Worm (Caenorhabditis elegans) whole organism, young adult: Measurements from ENCODE around the gene F25F2.1.

Source experiments
- B0019.2 ChIP-seq: fragments of 200-800 bp; sonication (Bioruptor generic); conservative IDR thresholded peaks from 2 replicates; pipeline ENCODE4 v1.3.6; 2022; ENCODE audit warnings: missing genetic modification reagents, missing genetic modification characterization, missing compliant biosample characterization
- B0035.1 ChIP-seq: sonication (generic microtip); optimal IDR thresholded peaks from 2 replicates; lab custom pipeline; 2016; ENCODE audit warnings: missing genetic modification characterization, mild to moderate bottlenecking, missing compliant biosample characterization, missing genotype, missing genetic modification reagents
- F10E7.11 ChIP-seq: sonication (generic microtip); optimal IDR thresholded peaks from 2 replicates; lab custom pipeline; 2017; ENCODE audit warnings: mild to moderate bottlenecking, missing genetic modification characterization, moderate library complexity, missing compliant biosample characterization
- F23B12.7 ChIP-seq: sonication (generic microtip); optimal IDR thresholded peaks from 2 replicates; lab custom pipeline; 2017; ENCODE audit warnings: missing genetic modification characterization, mild to moderate bottlenecking, missing compliant biosample characterization, antibody characterized with exemption, moderate library complexity; ENCODE audit not compliant: insufficient read depth
- F37B4.10 ChIP-seq: fragments of 200-800 bp; sonication (Bioruptor generic); IDR thresholded peaks from 2 replicates; pipeline ENCODE4 v1.3.6; 2022; ENCODE audit warnings: missing genetic modification characterization, missing compliant biosample characterization
- F39B2.1 ChIP-seq: fragments of 200-800 bp; sonication (Bioruptor generic); IDR thresholded peaks from 2 replicates; pipeline ENCODE4 v1.3.6; 2022; ENCODE audit warnings: missing genetic modification reagents, missing genetic modification characterization, missing compliant biosample characterization
- F49E8.2 ChIP-seq: sonication (generic microtip); optimal IDR thresholded peaks from 3 replicates; lab custom pipeline; 2017; ENCODE audit warnings: missing genetic modification characterization, mild to moderate bottlenecking, missing compliant biosample characterization, antibody characterized with exemption, moderate library complexity; ENCODE audit not compliant: insufficient read depth
- K11D2.4 ChIP-seq: fragments of 200-800 bp; sonication (Bioruptor generic); IDR thresholded peaks from 2 replicates; pipeline ENCODE4 v1.3.6; 2022; ENCODE audit warnings: missing genetic modification reagents, missing genetic modification characterization, missing compliant biosample characterization
- T26A5.8 ChIP-seq: sonication (generic microtip); optimal IDR thresholded peaks from 2 replicates; lab custom pipeline; 2016; ENCODE audit warnings: missing genetic modification characterization, missing compliant biosample characterization
- Y67H2A.10 ChIP-seq: fragments of 200-800 bp; sonication (Bioruptor generic); conservative IDR thresholded peaks from 2 replicates; pipeline ENCODE4 v1.3.6; 2022; ENCODE audit warnings: missing genetic modification reagents, missing genetic modification characterization, missing compliant biosample characterization
- Y95B8A.8 ChIP-seq: fragments of 200-800 bp; sonication (Bioruptor generic); IDR thresholded peaks from 2 replicates; pipeline ENCODE4 v1.3.6; 2022; ENCODE audit warnings: missing genetic modification reagents, missing genetic modification characterization, missing compliant biosample characterization
- akir-1 ChIP-seq: fragments of 200-800 bp; sonication (Bioruptor generic); optimal IDR thresholded peaks from 2 replicates; lab custom pipeline; 2018; ENCODE audit warnings: mild to moderate bottlenecking, missing genetic modification characterization, moderate library complexity, missing compliant biosample characterization
- aptf-3 ChIP-seq: fragments of 200-800 bp; sonication (Bioruptor generic); IDR thresholded peaks from 2 replicates; pipeline ENCODE4 v1.3.6; 2022; ENCODE audit warnings: missing genetic modification characterization, missing compliant biosample characterization
- attf-5 ChIP-seq: fragments of 200-800 bp; sonication (Bioruptor generic); optimal IDR thresholded peaks from 2 replicates; lab custom pipeline; 2018; ENCODE audit warnings: mild to moderate bottlenecking, missing genetic modification characterization, missing compliant biosample characterization
- attf-6 ChIP-seq: fragments of 200-800 bp; sonication (Bioruptor generic); IDR thresholded peaks from 2 replicates; pipeline ENCODE4 v1.3.6; 2022; ENCODE audit warnings: missing genetic modification reagents, missing genetic modification characterization, missing compliant biosample characterization
- bed-1 ChIP-seq: fragments of 200-800 bp; sonication (Bioruptor generic); IDR thresholded peaks from 2 replicates; pipeline ENCODE4 v1.3.6; 2022; ENCODE audit warnings: missing genetic modification reagents, missing genetic modification characterization, missing compliant biosample characterization
- cebp-1 ChIP-seq, 2 experiments: fragments of 200-800 bp in 1 of 2; sonication (Bioruptor generic) in 1 of 2; sonication (generic microtip) in 1 of 2; IDR thresholded peaks in 1 of 2; optimal IDR thresholded peaks in 1 of 2; 2 replicates each; pipeline versions ENCODE4 v1.3.6 to Lab custom; 2017 to 2022; ENCODE audit warnings: missing compliant biosample characterization in 2 of 2, missing genetic modification characterization in 2 of 2, mild to moderate bottlenecking in 1 of 2, missing genetic modification reagents in 1 of 2, moderate library complexity in 1 of 2
- cebp-2 ChIP-seq: fragments of 200-800 bp; sonication (Bioruptor generic); IDR thresholded peaks from 2 replicates; pipeline ENCODE4 v1.3.6; 2022; ENCODE audit warnings: missing genetic modification characterization, missing compliant biosample characterization
- ceh-27 ChIP-seq: fragments of 200-800 bp; sonication (Bioruptor generic); optimal IDR thresholded peaks from 2 replicates; lab custom pipeline; 2018; ENCODE audit warnings: mild to moderate bottlenecking, missing genetic modification characterization, moderate library complexity, missing compliant biosample characterization
- ceh-40 ChIP-seq: fragments of 200-800 bp; sonication (Bioruptor generic); IDR thresholded peaks from 2 replicates; pipeline ENCODE4 v1.3.6; 2022; ENCODE audit warnings: missing genetic modification characterization, missing compliant biosample characterization
- die-1 ChIP-seq: sonication (generic microtip); optimal IDR thresholded peaks from 2 replicates; lab custom pipeline; 2016; ENCODE audit warnings: missing genotype, mild to moderate bottlenecking, missing genetic modification characterization, missing compliant biosample characterization
- dpff-1 ChIP-seq: sonication (generic microtip); optimal IDR thresholded peaks from 2 replicates; lab custom pipeline; 2017; ENCODE audit warnings: mild to moderate bottlenecking, missing genetic modification characterization, missing compliant biosample characterization
- egl-18 ChIP-seq: fragments of 200-800 bp; sonication (Bioruptor generic); IDR thresholded peaks from 2 replicates; pipeline ENCODE4 v1.3.6; 2022; ENCODE audit warnings: missing genetic modification reagents, missing genetic modification characterization, missing compliant biosample characterization
- egl-44 ChIP-seq: fragments of 200-800 bp; sonication (Bioruptor generic); IDR thresholded peaks from 2 replicates; pipeline ENCODE4 v1.3.6; 2022; ENCODE audit warnings: missing genetic modification reagents, missing genetic modification characterization, missing compliant biosample characterization
- ekl-4 ChIP-seq: fragments of 200-800 bp; sonication (Bioruptor generic); IDR thresholded peaks from 2 replicates; pipeline ENCODE4 v1.3.6; 2022; ENCODE audit warnings: missing genetic modification reagents, missing genetic modification characterization, missing compliant biosample characterization
- let-526 ChIP-seq: fragments of 200-800 bp; sonication (Bioruptor generic); IDR thresholded peaks from 2 replicates; pipeline ENCODE4 v1.3.6; 2022; ENCODE audit warnings: missing genetic modification reagents, missing genetic modification characterization, missing compliant biosample characterization
- lin-26 ChIP-seq: fragments of 200-800 bp; sonication (Bioruptor generic); IDR thresholded peaks from 2 replicates; pipeline ENCODE4 v1.3.6; 2022; ENCODE audit warnings: missing genetic modification reagents, missing genetic modification characterization, missing compliant biosample characterization
- lir-1 ChIP-seq: fragments of 200-800 bp; sonication (Bioruptor generic); conservative IDR thresholded peaks from 2 replicates; pipeline ENCODE4 v1.3.6; 2022; ENCODE audit warnings: missing genetic modification reagents, missing genetic modification characterization, missing compliant biosample characterization
- madf-8 ChIP-seq: fragments of 200-800 bp; sonication (Bioruptor generic); conservative IDR thresholded peaks from 2 replicates; pipeline ENCODE4 v1.3.6; 2022; ENCODE audit warnings: missing genetic modification reagents, missing genetic modification characterization, missing compliant biosample characterization
- mcd-1 ChIP-seq: fragments of 200-800 bp; sonication (Bioruptor generic); IDR thresholded peaks from 2 replicates; pipeline ENCODE4 v1.3.6; 2022; ENCODE audit warnings: missing genetic modification reagents, missing genetic modification characterization, missing compliant biosample characterization
- mel-28 ChIP-seq: sonication (generic microtip); optimal IDR thresholded peaks from 2 replicates; lab custom pipeline; 2016; ENCODE audit warnings: borderline replicate concordance, mild to moderate bottlenecking, missing genetic modification characterization, missing compliant biosample characterization
- nfya-2 ChIP-seq: fragments of 200-800 bp; sonication (Bioruptor generic); IDR thresholded peaks from 2 replicates; pipeline ENCODE4 v1.3.6; 2022; ENCODE audit warnings: missing genetic modification reagents, missing genetic modification characterization, missing compliant biosample characterization
- nfyb-1 ChIP-seq: fragments of 200-800 bp; sonication (Bioruptor generic); IDR thresholded peaks from 2 replicates; pipeline ENCODE4 v1.3.6; 2022; ENCODE audit warnings: missing genetic modification reagents, missing genetic modification characterization, missing compliant biosample characterization
- nhr-27 ChIP-seq: fragments of 200-800 bp; sonication (Bioruptor generic); optimal IDR thresholded peaks from 2 replicates; lab custom pipeline; 2018; ENCODE audit warnings: mild to moderate bottlenecking, missing genetic modification characterization, moderate library complexity, missing compliant biosample characterization
- nhr-80 ChIP-seq: sonication (generic microtip); optimal IDR thresholded peaks from 2 replicates; lab custom pipeline; 2016; ENCODE audit warnings: missing genetic modification characterization, missing compliant biosample characterization
- nhr-90 ChIP-seq: sonication (generic microtip); optimal IDR thresholded peaks from 2 replicates; lab custom pipeline; 2016; ENCODE audit warnings: missing genotype, mild to moderate bottlenecking, missing genetic modification characterization, missing compliant biosample characterization
- pha-4 ChIP-seq: fragments of 150-350 bp; sonication (generic microtip); optimal IDR thresholded peaks from 2 replicates; lab custom pipeline; 2014; ENCODE audit warnings: missing biosample characterization, missing genetic modification reagents, missing genetic modification characterization
- rcor-1 ChIP-seq: fragments of 200-800 bp; sonication (Bioruptor generic); IDR thresholded peaks from 2 replicates; pipeline ENCODE4 v1.3.6; 2022; ENCODE audit warnings: missing genetic modification reagents, missing genetic modification characterization, missing compliant biosample characterization
- repo-1 ChIP-seq: sonication (generic microtip); optimal IDR thresholded peaks from 2 replicates; lab custom pipeline; 2017; ENCODE audit warnings: mild to moderate bottlenecking, missing genetic modification characterization, missing compliant biosample characterization
- rpc-1 ChIP-seq, 2 experiments: fragments of 150-350 bp in 1 of 2; sonication (generic microtip) in 1 of 2; optimal IDR thresholded peaks; 2 replicates each; lab custom pipeline; 2014 to 2018; ENCODE audit warnings: missing biosample characterization in 1 of 2, missing genetic modification characterization in 1 of 2, missing genetic modification reagents in 1 of 2, missing genotype in 1 of 2
- tbp1 ChIP-seq: fragments of 200-800 bp; sonication (Bioruptor generic); optimal IDR thresholded peaks from 2 replicates; lab custom pipeline; 2018; ENCODE audit warnings: mild to moderate bottlenecking, missing genetic modification characterization, missing compliant biosample characterization
- unc-130 ChIP-seq: sonication (generic microtip); optimal IDR thresholded peaks from 2 replicates; lab custom pipeline; 2016; ENCODE audit warnings: missing genetic modification reagents, missing genetic modification characterization, missing compliant biosample characterization
- unc-62 ChIP-seq: fragments of 150-350 bp; optimal IDR thresholded peaks from 2 replicates; lab custom pipeline; 2014; ENCODE audit warnings: missing biosample characterization, missing genetic modification reagents, missing genetic modification characterization
- ztf-18 ChIP-seq: sonication (generic microtip); optimal IDR thresholded peaks from 2 replicates; lab custom pipeline; 2016; ENCODE audit warnings: missing genotype, mild to moderate bottlenecking, missing genetic modification characterization, missing compliant biosample characterization
- ztf-22 ChIP-seq: fragments of 200-800 bp; sonication (Bioruptor generic); optimal IDR thresholded peaks from 2 replicates; lab custom pipeline; 2018; ENCODE audit warnings: mild to moderate bottlenecking, missing genetic modification characterization, moderate library complexity, missing compliant biosample characterization
- ztf-26 ChIP-seq: sonication (generic microtip); optimal IDR thresholded peaks from 2 replicates; lab custom pipeline; 2017; ENCODE audit warnings: missing genetic modification characterization, missing compliant biosample characterization
- ztf-6 ChIP-seq: fragments of 200-800 bp; sonication (Bioruptor generic); IDR thresholded peaks from 2 replicates; pipeline ENCODE4 v1.3.6; 2022; ENCODE audit warnings: missing genetic modification reagents, missing genetic modification characterization, missing compliant biosample characterization

The F25F2.1 gene

ce11 chrIII:4495685-4496084 is 13.0 kb upstream of the F25F2.1 start:
- TF ChIP-seq bed-1 (GFP tag; lab: Robert Waterston, UW) = no peak
- TF ChIP-seq rcor-1 (GFP tag; lab: Robert Waterston, UW) = no peak
- no peak for TF ChIP-seq nhr-90 (tag; lab: Kevin White, UChicago)
- no peak for TF ChIP-seq ztf-22 (GFP tag; lab: Kevin White, UChicago)
- no peak for TF ChIP-seq T26A5.8 (tag; lab: Kevin White, UChicago)
- no peak for TF ChIP-seq mcd-1 (GFP tag; lab: Robert Waterston, UW)
- no peak for TF ChIP-seq unc-62 (GFP tag; lab: Kevin White, UChicago)
- TF ChIP-seq F39B2.1 = no peak
- TF ChIP-seq F23B12.7 (tag; lab: Kevin White, UChicago) = no peak
- TF ChIP-seq nfya-2 = no peak
- no peak for TF ChIP-seq repo-1
- TF ChIP-seq F49E8.2 (tag; lab: Kevin White, UChicago) = no peak
- no peak for TF ChIP-seq egl-44
- TF ChIP-seq K11D2.4 = no peak
- TF ChIP-seq akir-1 (GFP tag; lab: Kevin White, UChicago) = no peak
- no peak for TF ChIP-seq nhr-27 (tag; lab: Kevin White, UChicago)

DNA sequence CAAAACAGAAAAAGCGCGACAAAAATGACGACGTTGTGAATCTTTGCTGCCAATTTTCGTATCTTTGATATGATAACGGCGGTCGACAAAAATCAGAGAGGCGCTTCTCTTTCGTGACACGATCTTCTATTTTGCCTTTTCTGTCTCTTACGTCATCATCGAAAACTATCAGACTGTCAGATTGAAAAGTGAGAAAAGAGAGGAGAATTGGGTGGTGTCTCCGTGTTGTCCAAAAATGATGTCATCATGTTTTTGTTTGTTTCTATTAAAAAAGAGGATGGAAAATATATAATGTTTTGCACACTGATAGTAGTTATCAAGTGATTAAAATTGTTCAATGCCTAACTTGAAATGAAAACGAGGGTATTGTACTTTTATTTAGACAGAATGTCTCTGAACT is 12.6 kb upstream of the F25F2.1 start:
- TF ChIP-seq ztf-18 (tag; lab: Kevin White, UChicago) (no peak), ztf-6 (no peak), Y95B8A.8 (GFP tag; lab: Robert Waterston, UW) (no peak), aptf-3 (GFP tag; lab: Robert Waterston, UW) (no peak), F10E7.11 (tag; lab: Kevin White, UChicago) (no peak), ceh-40 (GFP tag; lab: Robert Waterston, UW) (no peak), F37B4.10 (GFP tag; lab: Robert Waterston, UW) (no peak), egl-18 (GFP tag; lab: Robert Waterston, UW) (no peak), let-526 (GFP tag; lab: Robert Waterston, UW) (0 out of 2 replicates have a peak, but pooled peaks have one; percentile 20), die-1 (tag; lab: Kevin White, UChicago) (no peak), K11D2.4 (no peak), dpff-1 (no peak), ekl-4 (GFP tag; lab: Robert Waterston, UW) (no peak), ztf-26 (tag; lab: Kevin White, UChicago) (peak; percentile 9), pha-4 (tag; lab: Kevin White, UChicago) (no peak), bed-1 (GFP tag; lab: Robert Waterston, UW) (no peak), Y67H2A.10 (GFP tag; lab: Robert Waterston, UW) (no peak), B0019.2 (no peak), lin-26 (GFP tag; lab: Robert Waterston, UW) (no peak), nhr-80 (peak; percentile 93), mcd-1 (GFP tag; lab: Robert Waterston, UW) (no peak), rpc-1 (optimal IDR thresholded peaks at IDR 0.05; lab: Kevin White, UChicago) (no peak), rpc-1 (tag; optimal IDR thresholded peaks at IDR 0.05; lab: Kevin White, UChicago) (no peak), mel-28 (tag; lab: Kevin White, UChicago) (no peak), cebp-2 (GFP tag; lab: Robert Waterston, UW) (no peak), lir-1 (no peak), ceh-27 (no peak), unc-130 (GFP tag; lab: Kevin White, UChicago) (no peak), cebp-1 (GFP tag; IDR thresholded peaks at IDR 0.05; lab: Robert Waterston, UW) (no peak), cebp-1 (tag; optimal IDR thresholded peaks at IDR 0.05; lab: Kevin White, UChicago) (peak; percentile 44), madf-8 (GFP tag; lab: Robert Waterston, UW) (no peak), ztf-22 (GFP tag; lab: Kevin White, UChicago) (peak; percentile 69), nfyb-1 (GFP tag; lab: Robert Waterston, UW) (peak; percentile 82), attf-5 (GFP tag; lab: Kevin White, UChicago) (peak; percentile 39), nfya-2 (no peak), B0035.1 (tag; lab: Kevin White, UChicago) (no peak), attf-6 (GFP tag; lab: Robert Waterston, UW) (no peak), tbp1 (GFP tag; lab: Kevin White, UChicago) (peak; percentile 42)
